Worm (Caenorhabditis elegans) whole organism, young adult: ENCODE data around the gene Y51H7BR.8.

Source experiments
- B0336.3 ChIP-seq: fragments of 200-800 bp; sonication (Bioruptor generic); IDR thresholded peaks from 2 replicates; pipeline ENCODE4 v1.3.6; 2022; ENCODE audit warnings: missing genetic modification characterization, missing compliant biosample characterization
- ceh-100 ChIP-seq: fragments of 200-800 bp; sonication (Bioruptor generic); IDR thresholded peaks from 2 replicates; pipeline ENCODE4 v1.3.6; 2022; ENCODE audit warnings: missing genetic modification reagents, missing genetic modification characterization, missing compliant biosample characterization
- dox-1 ChIP-seq: fragments of 200-800 bp; sonication (Bioruptor generic); IDR thresholded peaks from 2 replicates; pipeline ENCODE4 v1.3.6; 2022; ENCODE audit warnings: missing genetic modification reagents, missing genetic modification characterization, missing compliant biosample characterization
- egl-18 ChIP-seq: fragments of 200-800 bp; sonication (Bioruptor generic); IDR thresholded peaks from 2 replicates; pipeline ENCODE4 v1.3.6; 2022; ENCODE audit warnings: missing genetic modification reagents, missing genetic modification characterization, missing compliant biosample characterization
- fkh-3 ChIP-seq: sonication (generic microtip); optimal IDR thresholded peaks from 2 replicates; lab custom pipeline; 2016; ENCODE audit warnings: mild to moderate bottlenecking, missing genetic modification characterization, missing compliant biosample characterization
- hlh-12 ChIP-seq: sonication (generic microtip); optimal IDR thresholded peaks from 2 replicates; lab custom pipeline; 2016; ENCODE audit warnings: missing genetic modification characterization, missing compliant biosample characterization
- let-526 ChIP-seq: fragments of 200-800 bp; sonication (Bioruptor generic); IDR thresholded peaks from 2 replicates; pipeline ENCODE4 v1.3.6; 2022; ENCODE audit warnings: missing genetic modification reagents, missing genetic modification characterization, missing compliant biosample characterization
- tlf-1 ChIP-seq: fragments of 200-800 bp; sonication (Bioruptor generic); optimal IDR thresholded peaks from 2 replicates; lab custom pipeline; 2018; ENCODE audit warnings: mild to moderate bottlenecking, missing genetic modification characterization, missing compliant biosample characterization
- ztf-26 ChIP-seq: sonication (generic microtip); optimal IDR thresholded peaks from 2 replicates; lab custom pipeline; 2017; ENCODE audit warnings: missing genetic modification characterization, missing compliant biosample characterization
- ztf-6 ChIP-seq: fragments of 200-800 bp; sonication (Bioruptor generic); IDR thresholded peaks from 2 replicates; pipeline ENCODE4 v1.3.6; 2022; ENCODE audit warnings: missing genetic modification reagents, missing genetic modification characterization, missing compliant biosample characterization

Y51H7BR.8 gene

ce11 chrII:1568214-1568613 lies 49.2 kb downstream of the Y51H7BR.8 start, which contains the start of gene fbxb-49:
fbxb-49 (plus strand) TSS chrII:1568514.
- TF ChIP-seq ztf-26: no peak
- no peak for TF ChIP-seq dox-1 (GFP tag; lab: Robert Waterston, UW)
- no peak for TF ChIP-seq hlh-12 (tag; lab: Kevin White, UChicago)
- TF ChIP-seq ztf-6 (GFP tag; lab: Robert Waterston, UW): no peak
- TF ChIP-seq fkh-3: no peak
- no peak for TF ChIP-seq egl-18 (GFP tag; lab: Robert Waterston, UW)
- TF ChIP-seq tlf-1 (GFP tag; lab: Kevin White, UChicago): no peak
- no peak for TF ChIP-seq B0336.3 (GFP tag; lab: Robert Waterston, UW)
- TF ChIP-seq let-526 (GFP tag; lab: Robert Waterston, UW): no peak
- no peak for TF ChIP-seq ceh-100
